Fruit fly (Drosophila melanogaster): Measurements from ENCODE around the gene bowl.

The bowl gene

dm6 chr2L:3778157-3779060 is 6.9 kb downstream of the bowl start (continued):
- TF ChIP-seq ranshi (GFP tag; IDR thresholded peaks at IDR 0.05) (no peak), sens-2 (GFP tag; IDR thresholded peaks at IDR 0.05) (peak; percentile 20; the same call in 1 of the 2 replicates), lilli (GFP tag; optimal IDR thresholded peaks at IDR 0.05) (no peak), CG3726 (GFP tag; IDR thresholded peaks at IDR 0.05) (no peak), Bteb2 (GFP tag; optimal IDR thresholded peaks at IDR 0.05) (no peak), CG6272 (GFP tag; IDR thresholded peaks at IDR 0.05) (no peak), Blimp-1 (GFP tag; optimal IDR thresholded peaks at IDR 0.05) (peak; percentile 49), CG6854 (GFP tag; optimal IDR thresholded peaks at IDR 0.05) (no peak), salm (tag; optimal IDR thresholded peaks at IDR 0.05) (no peak), Asciz (GFP tag; optimal IDR thresholded peaks at IDR 0.05) (no peak), unc-4 (GFP tag; IDR thresholded peaks at IDR 0.05; ENCODE audit: partially characterized antibody) (0 out of 2 replicates have a peak, but pooled peaks have one; percentile 38), CG11398 (GFP tag; optimal IDR thresholded peaks at IDR 0.05) (no peak), CG2199 (GFP tag; IDR thresholded peaks at IDR 0.05) (peak; percentile 60; the same call in 1 of the 3 replicates), CG7556 (GFP tag; optimal IDR thresholded peaks at IDR 0.05) (peak; percentile 42), hbn (GFP tag; IDR thresholded peaks at IDR 0.05; ENCODE audit: partially characterized antibody) (no peak), CG6689 (GFP tag; IDR thresholded peaks at IDR 0.05) (peak; percentile 51; the same call in 1 of the 2 replicates), Spps (tag; optimal IDR thresholded peaks at IDR 0.05) (no peak), hkb (optimal IDR thresholded peaks at IDR 0.05) (no peak), hkb (GFP tag; IDR thresholded peaks at IDR 0.05) (no peak), CG6683 (GFP tag; optimal IDR thresholded peaks at IDR 0.05) (no peak), Hr39 (optimal IDR thresholded peaks at IDR 0.05) (no peak), HLH3B (GFP tag; IDR thresholded peaks at IDR 0.05) (0 out of 2 replicates have a peak, but pooled peaks have one; percentile 24), CG12744 (GFP tag; optimal IDR thresholded peaks at IDR 0.05) (peak; percentile 16), Nf-YC (tag; optimal IDR thresholded peaks at IDR 0.05) (no peak), CG11723 (GFP tag; optimal IDR thresholded peaks at IDR 0.05) (no peak), nmo (GFP tag; optimal IDR thresholded peaks at IDR 0.05) (peak; percentile 35), D19A (tag; optimal IDR thresholded peaks at IDR 0.05) (peak; percentile 14), D19B (GFP tag; optimal IDR thresholded peaks at IDR 0.05) (no peak), MTF-1 (GFP tag; optimal IDR thresholded peaks at IDR 0.05; ENCODE audit: borderline replicate concordance) (no peak), ATbp (GFP tag; optimal IDR thresholded peaks at IDR 0.05) (peak; percentile 19), z (GFP tag; IDR thresholded peaks at IDR 0.05) (peak; percentile 70; the same call in 2 of the 3 replicates), CG1233 (GFP tag; optimal IDR thresholded peaks at IDR 0.05) (no peak), dan (GFP tag; IDR thresholded peaks at IDR 0.05) (no peak), CG5180 (GFP tag; optimal IDR thresholded peaks at IDR 0.05) (peak; percentile 1), CG8281 (tag; optimal IDR thresholded peaks at IDR 0.05) (no peak), stwl (tag; optimal IDR thresholded peaks at IDR 0.05) (no peak), CG14050 (GFP tag; IDR thresholded peaks at IDR 0.05) (no peak), CG15011 (GFP tag; optimal IDR thresholded peaks at IDR 0.05) (no peak), CG11696 (GFP tag; IDR thresholded peaks at IDR 0.05) (no peak), dimm (GFP tag; IDR thresholded peaks at IDR 0.05) (no peak), fd96Cb (tag; optimal IDR thresholded peaks at IDR 0.05) (peak; percentile 39), Oli (tag; optimal IDR thresholded peaks at IDR 0.05) (peak; percentile 4), Taf1 (GFP tag; IDR thresholded peaks at IDR 0.05) (no peak), ewg (GFP tag; optimal IDR thresholded peaks at IDR 0.05) (peak; percentile 18), Hr3 (GFP tag; optimal IDR thresholded peaks at IDR 0.05) (peak; percentile 17), pho (GFP tag; optimal IDR thresholded peaks at IDR 0.05) (no peak), Ptx1 (GFP tag; IDR thresholded peaks at IDR 0.05) (peak; percentile 40; the same call in 1 of the 2 replicates), ind (GFP tag; optimal IDR thresholded peaks at IDR 0.05) (peak; percentile 13), ci (GFP tag; IDR thresholded peaks at IDR 0.05) (0 out of 3 replicates have a peak, but pooled peaks have one; percentile 21)

All from whole organism, embryonic.